Worm (Caenorhabditis elegans): ENCODE measurements around the gene nhr-56.

ce11 chrV:2175242-2175641, 43.6 kb upstream of the nhr-56 start, which contains the start of gene C45H4.18:
- no peak for TF ChIP-seq cog-1 (tag; optimal IDR thresholded peaks at IDR 0.05)
- no peak for TF ChIP-seq ztf-23 (GFP tag; IDR thresholded peaks at IDR 0.05)
- TF ChIP-seq flt-1 (GFP tag; IDR thresholded peaks at IDR 0.05): no peak
- TF ChIP-seq ztf-29 (GFP tag; IDR thresholded peaks at IDR 0.05): no peak
- no peak for TF ChIP-seq tab-1 (GFP tag; IDR thresholded peaks at IDR 0.05)

Data from whole organism, midembryonic.